Fruit fly (Drosophila melanogaster): Measurements from ENCODE around the gene CG31415.

CG31415 gene

DNA sequence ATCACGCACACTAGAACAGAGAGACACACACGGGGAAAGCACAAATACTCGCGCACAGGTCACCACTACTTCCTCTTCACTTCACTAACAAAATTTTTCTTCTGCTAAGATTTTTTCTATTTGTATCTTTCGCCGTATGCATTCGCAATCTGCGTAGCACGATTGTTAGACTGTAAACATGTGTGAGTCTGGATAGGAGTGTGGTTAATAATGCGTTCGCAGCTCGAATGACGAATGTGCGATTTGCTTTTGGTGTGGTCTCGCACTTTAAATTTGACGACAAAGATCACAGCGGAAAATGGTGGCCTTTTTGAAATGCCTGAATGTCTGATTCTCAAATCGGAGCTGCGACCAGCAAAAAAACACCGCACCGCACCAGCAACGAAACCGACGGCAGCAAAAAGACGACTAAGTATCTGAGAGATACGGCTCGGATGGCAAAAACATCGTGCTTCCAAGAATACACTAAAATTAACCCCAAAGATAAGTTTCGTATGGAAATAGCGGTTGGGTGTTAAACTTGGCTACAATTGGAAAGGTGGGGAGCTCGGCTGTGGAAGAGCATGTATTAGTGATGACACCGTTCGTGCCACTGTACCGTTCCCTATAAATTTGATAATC is 38.2 kb upstream of the CG31415 start, which contains the start of gene Unc-115a (continued):
- TF ChIP-seq Aef1 (GFP tag; IDR thresholded peaks at IDR 0.05) (no peak), Dbx (GFP tag; IDR thresholded peaks at IDR 0.05) (no peak), Usf (GFP tag; optimal IDR thresholded peaks at IDR 0.05) (no peak), chm (GFP tag; IDR thresholded peaks at IDR 0.05) (no peak), Six4 (GFP tag; optimal IDR thresholded peaks at IDR 0.05) (peak; percentile 23), mirr (GFP tag; optimal IDR thresholded peaks at IDR 0.05) (peak; percentile 40), crol (GFP tag; IDR thresholded peaks at IDR 0.05) (no peak), Neu2 (GFP tag; optimal IDR thresholded peaks at IDR 0.05; ENCODE audit: borderline replicate concordance) (no peak), tx (GFP tag; optimal IDR thresholded peaks at IDR 0.05) (peak; percentile 12), gsb-n (tag; optimal IDR thresholded peaks at IDR 0.05) (no peak), CG12155 (GFP tag; optimal IDR thresholded peaks at IDR 0.05) (peak; percentile 35), pnt (GFP tag; optimal IDR thresholded peaks at IDR 0.05) (no peak), CG6654 (GFP tag; optimal IDR thresholded peaks at IDR 0.05) (no peak), rib (GFP tag; IDR thresholded peaks at IDR 0.05) (no peak), Asciz (GFP tag; optimal IDR thresholded peaks at IDR 0.05) (no peak), Hr78 (GFP tag; optimal IDR thresholded peaks at IDR 0.05) (no peak), CG1647 (GFP tag; optimal IDR thresholded peaks at IDR 0.05) (peak; percentile 36), CG4328 (GFP tag; optimal IDR thresholded peaks at IDR 0.05) (no peak), abd-A (tag; optimal IDR thresholded peaks at IDR 0.05) (no peak), Lim3 (GFP tag; IDR thresholded peaks at IDR 0.05) (no peak), Atf-2 (GFP tag; optimal IDR thresholded peaks at IDR 0.05) (peak; percentile 29), nerfin-2 (GFP tag; IDR thresholded peaks at IDR 0.05; ENCODE audit: partially characterized antibody) (no peak), Ravus (GFP tag; IDR thresholded peaks at IDR 0.05) (no peak), cwo (GFP tag; optimal IDR thresholded peaks at IDR 0.05) (no peak), tll (GFP tag; optimal IDR thresholded peaks at IDR 0.05) (no peak), CG15479 (GFP tag; optimal IDR thresholded peaks at IDR 0.05) (peak; percentile 77), CG6683 (GFP tag; optimal IDR thresholded peaks at IDR 0.05) (no peak), trh (GFP tag; optimal IDR thresholded peaks at IDR 0.05) (no peak), CG6254 (GFP tag; optimal IDR thresholded peaks at IDR 0.05) (no peak), CG33213 (GFP tag; optimal IDR thresholded peaks at IDR 0.05) (peak; percentile 76), CG10366 (GFP tag; IDR thresholded peaks at IDR 0.05) (no peak), CG2889 (GFP tag; IDR thresholded peaks at IDR 0.05) (no peak), D19A (tag; optimal IDR thresholded peaks at IDR 0.05) (peak; percentile 14), Sox100B (GFP tag; optimal IDR thresholded peaks at IDR 0.05) (no peak), CG9727 (GFP tag; optimal IDR thresholded peaks at IDR 0.05) (peak; percentile 52), HLHmδ (GFP tag; optimal IDR thresholded peaks at IDR 0.05) (peak; percentile 46), CG30431 (GFP tag; optimal IDR thresholded peaks at IDR 0.05) (no peak), lola (GFP tag; optimal IDR thresholded peaks at IDR 0.05) (no peak), CG18599 (GFP tag; optimal IDR thresholded peaks at IDR 0.05) (no peak), CG6272 (GFP tag; IDR thresholded peaks at IDR 0.05) (peak; percentile 30; the same call in 1 of the 2 replicates), Adf1 (GFP tag; IDR thresholded peaks at IDR 0.05) (no peak), CG11504 (tag; optimal IDR thresholded peaks at IDR 0.05) (no peak), cg (GFP tag; optimal IDR thresholded peaks at IDR 0.05) (peak; percentile 93), fu2 (GFP tag; optimal IDR thresholded peaks at IDR 0.05) (no peak), pita (GFP tag; optimal IDR thresholded peaks at IDR 0.05) (peak; percentile 99), CG17328 (GFP tag; IDR thresholded peaks at IDR 0.05) (no peak), D (optimal IDR thresholded peaks at IDR 0.05) (no peak), D (GFP tag; optimal IDR thresholded peaks at IDR 0.05) (no peak), sc (optimal IDR thresholded peaks at IDR 0.05) (no peak), sc (GFP tag; optimal IDR thresholded peaks at IDR 0.05) (no peak)
